Worm (Caenorhabditis elegans) whole organism, L2 larva: ENCODE measurements around the gene pqn-22.

Experiments
- ZK546.5 ChIP-seq: sonication (generic microtip); optimal IDR thresholded peaks from 2 replicates; lab custom pipeline; 2017; ENCODE audit warnings: missing biosample characterization, missing genetic modification characterization
- gmeb-1 ChIP-seq: fragments of 150-350 bp; optimal IDR thresholded peaks from 2 replicates; lab custom pipeline; 2014; ENCODE audit warnings: missing biosample characterization, missing genetic modification characterization
- nhr-10 ChIP-seq: sonication (generic microtip); optimal IDR thresholded peaks from 2 replicates; lab custom pipeline; 2017; ENCODE audit warnings: missing biosample characterization, missing genetic modification characterization

DNA sequence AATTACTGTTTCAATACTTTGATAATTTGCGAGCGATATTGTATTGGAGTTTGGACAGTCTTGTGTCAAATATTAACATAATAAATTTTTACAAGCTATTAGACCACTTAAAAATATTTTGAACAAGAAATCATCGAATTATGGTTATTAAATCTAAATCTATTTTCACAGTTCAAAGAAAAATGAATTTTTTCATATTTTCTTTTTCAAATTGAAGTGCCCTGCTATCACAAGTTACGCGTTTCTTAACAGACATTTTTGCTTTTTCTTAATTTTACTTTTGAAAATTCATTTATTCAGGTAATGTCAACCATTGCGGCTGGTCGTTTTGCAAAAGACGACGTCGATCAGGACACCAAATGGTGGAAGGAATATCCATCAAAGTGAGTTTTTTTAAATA is 18.5 kb downstream of the pqn-22 start, which contains the start of gene C46G7.2:
- no peak for TF ChIP-seq ZK546.5 (tag; lab: Kevin White, UChicago)
- no peak for TF ChIP-seq nhr-10 (tag; lab: Kevin White, UChicago)
- TF ChIP-seq gmeb-1 (tag; lab: Kevin White, UChicago), result no peak
